Fruit fly (Drosophila melanogaster) whole organism, pupa: ENCODE measurements around the gene CG6179.

Experiments
- CG10348 ChIP-seq: fragments of 200-800 bp; sonication (Bioruptor generic); IDR thresholded peaks from 2 replicates; pipeline ENCODE4 v1.3.6; 2022; ENCODE audit warnings: missing biosample characterization, missing genetic modification characterization
- CG12605 ChIP-seq: fragments of 200-800 bp; sonication (Bioruptor generic); IDR thresholded peaks from 2 replicates; pipeline ENCODE4 v1.3.6; 2022; ENCODE audit warnings: missing biosample characterization, missing genetic modification characterization
- CG13204 ChIP-seq: fragments of 200-800 bp; sonication (Bioruptor generic); optimal IDR thresholded peaks from 2 replicates; lab custom pipeline; 2018; ENCODE audit warnings: missing biosample characterization, mild to moderate bottlenecking, missing genetic modification characterization, moderate library complexity
- CG14655 ChIP-seq: fragments of 200-800 bp; sonication (Bioruptor generic); optimal IDR thresholded peaks from 3 replicates; lab custom pipeline; 2017; ENCODE audit warnings: mild to moderate bottlenecking, missing biosample characterization, missing genetic modification reagents, missing genetic modification characterization
- CG15710 ChIP-seq: fragments of 200-800 bp; sonication (Bioruptor generic); optimal IDR thresholded peaks from 2 replicates; lab custom pipeline; 2018; ENCODE audit warnings: missing biosample characterization, mild to moderate bottlenecking, missing genetic modification characterization, moderate library complexity
- CG17806 ChIP-seq: fragments of 200-800 bp; sonication (Bioruptor generic); optimal IDR thresholded peaks from 2 replicates; lab custom pipeline; 2018; ENCODE audit warnings: missing biosample characterization, mild to moderate bottlenecking, missing genetic modification characterization, moderate library complexity
- CG32121 ChIP-seq: fragments of 200-800 bp; sonication (Bioruptor generic); IDR thresholded peaks from 2 replicates; pipeline ENCODE4 v1.3.6; 2022; ENCODE audit warnings: missing biosample characterization, missing genetic modification characterization
- CG34367 ChIP-seq: fragments of 200-800 bp; sonication (Bioruptor generic); optimal IDR thresholded peaks from 2 replicates; lab custom pipeline; 2018; ENCODE audit warnings: missing biosample characterization, mild to moderate bottlenecking, missing genetic modification characterization
- CG4496 ChIP-seq: fragments of 200-800 bp; sonication (Bioruptor generic); IDR thresholded peaks from 3 replicates; pipeline ENCODE4 v1.3.6; 2022; ENCODE audit warnings: missing biosample characterization, missing genetic modification characterization
- CG8159 ChIP-seq: fragments of 200-800 bp; sonication (Bioruptor generic); optimal IDR thresholded peaks from 3 replicates; lab custom pipeline; 2018; ENCODE audit warnings: missing biosample characterization, mild to moderate bottlenecking, missing genetic modification characterization, moderate library complexity
- CG8301 ChIP-seq: fragments of 200-800 bp; sonication (Bioruptor generic); optimal IDR thresholded peaks from 2 replicates; lab custom pipeline; 2018; ENCODE audit warnings: missing biosample characterization, mild to moderate bottlenecking, missing genetic modification characterization
- CG9948 ChIP-seq: fragments of 200-800 bp; sonication (Bioruptor generic); optimal IDR thresholded peaks from 2 replicates; lab custom pipeline; 2018; ENCODE audit warnings: missing biosample characterization, mild to moderate bottlenecking, missing genetic modification characterization, moderate library complexity
- D1 ChIP-seq: fragments of 200-800 bp; sonication (Bioruptor generic); optimal IDR thresholded peaks from 2 replicates; lab custom pipeline; 2018; ENCODE audit warnings: missing biosample characterization, mild to moderate bottlenecking, missing genetic modification characterization, moderate library complexity
- EcR ChIP-seq: fragments of 200-800 bp; sonication (Bioruptor generic); optimal IDR thresholded peaks from 3 replicates; lab custom pipeline; 2019; ENCODE audit warnings: missing biosample characterization, missing genetic modification characterization, mild to moderate bottlenecking, moderate library complexity, missing genetic modification reagents
- Ets98B ChIP-seq: fragments of 200-800 bp; sonication (Bioruptor generic); IDR thresholded peaks from 2 replicates; pipeline ENCODE4 v1.3.6; 2022; ENCODE audit warnings: missing biosample characterization, missing genetic modification characterization
- Pif1A ChIP-seq: fragments of 200-800 bp; sonication (Bioruptor generic); optimal IDR thresholded peaks from 3 replicates; lab custom pipeline; 2016; ENCODE audit warnings: missing biosample characterization, missing genetic modification characterization
- Pif1B ChIP-seq: fragments of 200-800 bp; sonication (Bioruptor generic); optimal IDR thresholded peaks from 3 replicates; lab custom pipeline; 2016; ENCODE audit warnings: missing biosample characterization, missing genetic modification characterization
- Snoo ChIP-seq: fragments of 200-800 bp; sonication (Bioruptor generic); optimal IDR thresholded peaks from 3 replicates; lab custom pipeline; 2017; ENCODE audit warnings: missing biosample characterization, mild to moderate bottlenecking, missing genetic modification characterization, inconsistent platforms
- fd96Ca ChIP-seq: fragments of 200-800 bp; sonication (Bioruptor generic); IDR thresholded peaks from 3 replicates; pipeline ENCODE4 v1.3.6; 2022; ENCODE audit warnings: missing biosample characterization, missing genetic modification characterization
- gl ChIP-seq: fragments of 200-800 bp; sonication (Bioruptor generic); optimal IDR thresholded peaks from 2 replicates; lab custom pipeline; 2018; ENCODE audit warnings: missing biosample characterization, mild to moderate bottlenecking, missing genetic modification characterization
- rn ChIP-seq: fragments of 200-800 bp; sonication (Bioruptor generic); IDR thresholded peaks from 2 replicates; pipeline ENCODE4 v1.3.6; 2022; ENCODE audit warnings: missing biosample characterization, missing genetic modification characterization

The CG6179 gene

dm6 chrX:18358352-18358931, 21.4 kb upstream of the CG6179 start, which contains the start of gene CG6106:
Gene CG6106 (plus strand): TSS chrX:18358881.
- no peak for TF ChIP-seq CG12605
- TF ChIP-seq gl (tag; lab: Kevin White, UChicago), result no peak
- TF ChIP-seq CG34367, result no peak
- no peak for TF ChIP-seq CG14655
- TF ChIP-seq CG15710 (tag; lab: Kevin White, UChicago), result no peak
- no peak for TF ChIP-seq Pif1A (GFP tag; lab: Kevin White, UChicago)
- no peak for TF ChIP-seq CG4496 (GFP tag; lab: Robert Waterston, UW)
- TF ChIP-seq fd96Ca, result no peak
- TF ChIP-seq CG17806 (tag; lab: Kevin White, UChicago), result no peak
- TF ChIP-seq CG9948, result no peak
- no peak for TF ChIP-seq CG32121 (GFP tag; lab: Robert Waterston, UW)
- no peak for TF ChIP-seq Ets98B

dm6 chrX:18363423-18363822, 16.5 kb upstream of the CG6179 start:
- TF ChIP-seq CG9948, result no peak
- no peak for TF ChIP-seq Snoo (tag; lab: Kevin White, UChicago)
- no peak for TF ChIP-seq CG8159 (tag; lab: Kevin White, UChicago)
- no peak for TF ChIP-seq CG12605
- TF ChIP-seq rn (GFP tag; lab: Robert Waterston, UW), result no peak
- TF ChIP-seq CG8301 (tag; lab: Kevin White, UChicago), result no peak
- no peak for TF ChIP-seq CG10348 (GFP tag; lab: Robert Waterston, UW)
- no peak for TF ChIP-seq CG13204 (GFP tag; lab: Kevin White, UChicago)
- TF ChIP-seq Ets98B, result no peak
- TF ChIP-seq Pif1A (GFP tag; lab: Kevin White, UChicago), result no peak
- no peak for TF ChIP-seq EcR (GFP tag; lab: Kevin White, UChicago)
- TF ChIP-seq CG32121 (GFP tag; lab: Robert Waterston, UW), result no peak
- TF ChIP-seq Pif1B (GFP tag; lab: Kevin White, UChicago), result no peak
- no peak for TF ChIP-seq gl (tag; lab: Kevin White, UChicago)
- no peak for TF ChIP-seq CG15710 (tag; lab: Kevin White, UChicago)

- TF ChIP-seq CG10348 (GFP tag; lab: Robert Waterston, UW) (no peak), CG14655 (no peak), CG8301 (tag; lab: Kevin White, UChicago) (no peak), Pif1B (GFP tag; lab: Kevin White, UChicago) (no peak), fd96Ca (no peak), CG15710 (tag; lab: Kevin White, UChicago) (no peak), CG9948 (no peak), D1 (tag; lab: Kevin White, UChicago) (no peak), CG13204 (GFP tag; lab: Kevin White, UChicago) (no peak), CG17806 (tag; lab: Kevin White, UChicago) (no peak), CG8159 (tag; lab: Kevin White, UChicago) (no peak), EcR (GFP tag; lab: Kevin White, UChicago) (no peak), gl (tag; lab: Kevin White, UChicago) (no peak), Snoo (tag; lab: Kevin White, UChicago) (no peak), rn (GFP tag; lab: Robert Waterston, UW) (no peak), Pif1A (GFP tag; lab: Kevin White, UChicago) (no peak)
Observed at dm6 chrX:18364047-18364747, 15.7 kb upstream of the CG6179 start.

- TF ChIP-seq CG12605 (no peak), CG14655 (no peak), Pif1B (GFP tag; lab: Kevin White, UChicago) (no peak), Ets98B (no peak), CG8301 (tag; lab: Kevin White, UChicago) (no peak), CG17806 (tag; lab: Kevin White, UChicago) (no peak), CG9948 (no peak)
Observed at dm6 chrX:18364999-18365398, 14.9 kb upstream of the CG6179 start.

- TF ChIP-seq CG10348 (GFP tag; lab: Robert Waterston, UW) (no peak), CG8159 (tag; lab: Kevin White, UChicago) (peak; percentile 51), CG4496 (GFP tag; lab: Robert Waterston, UW) (peak; percentile 71), CG34367 (peak; percentile 10), EcR (GFP tag; lab: Kevin White, UChicago) (peak; percentile 87), CG32121 (GFP tag; lab: Robert Waterston, UW) (peak; percentile 66), CG14655 (peak; percentile 52), CG17806 (tag; lab: Kevin White, UChicago) (peak; percentile 5), Ets98B (peak; percentile 60), Snoo (tag; lab: Kevin White, UChicago) (peak; percentile 26), Pif1B (GFP tag; lab: Kevin White, UChicago) (no peak), D1 (tag; lab: Kevin White, UChicago) (peak; percentile 0), Pif1A (GFP tag; lab: Kevin White, UChicago) (peak; percentile 48), rn (GFP tag; lab: Robert Waterston, UW) (no peak), CG12605 (peak; percentile 14; the same call in 1 of the 2 replicates), CG9948 (no peak), CG15710 (tag; lab: Kevin White, UChicago) (peak; percentile 13), CG13204 (GFP tag; lab: Kevin White, UChicago) (peak; percentile 29), fd96Ca (peak; percentile 40; the same call in 1 of the 3 replicates), gl (tag; lab: Kevin White, UChicago) (peak; percentile 9), CG8301 (tag; lab: Kevin White, UChicago) (peak; percentile 16)
Observed at dm6 chrX:18366033-18366850, 13.6 kb upstream of the CG6179 start, which contains the start of gene CrebB. Gene CrebB (plus strand): TSS chrX:18366357.
